Fruit fly (Drosophila melanogaster) whole organism, embryonic: ENCODE data around the gene WASp.

Experiments used
- Atf3 ChIP-seq: fragments of 200-800 bp; sonication (Bioruptor generic); optimal IDR thresholded peaks from 3 replicates; lab custom pipeline; 2016; ENCODE audit warnings: missing biosample characterization, missing genetic modification characterization
- Atf6 ChIP-seq: fragments of 200-800 bp; sonication (Bioruptor generic); IDR thresholded peaks from 2 replicates; pipeline ENCODE4 v1.3.6; 2022; ENCODE audit warnings: missing biosample characterization, missing genetic modification characterization
- Bgb ChIP-seq: fragments of 200-800 bp; sonication (Bioruptor generic); IDR thresholded peaks from 2 replicates; pipeline ENCODE4 v1.3.6; 2022; ENCODE audit warnings: missing biosample characterization, missing genetic modification characterization; ENCODE audit not compliant: partially characterized antibody
- CG11093 ChIP-seq: fragments of 200-800 bp; sonication (Bioruptor generic); IDR thresholded peaks from 3 replicates; pipeline ENCODE4 v1.3.6; 2022; ENCODE audit warnings: missing biosample characterization, missing genetic modification characterization
- CG13296 ChIP-seq: fragments of 200-800 bp; sonication (Bioruptor generic); optimal IDR thresholded peaks from 3 replicates; lab custom pipeline; 2018; ENCODE audit warnings: missing biosample characterization, mild to moderate bottlenecking, missing genetic modification characterization
- CG13775 ChIP-seq: fragments of 200-800 bp; sonication (Bioruptor generic); optimal IDR thresholded peaks from 3 replicates; lab custom pipeline; 2017; ENCODE audit warnings: missing biosample characterization, mild to moderate bottlenecking, missing genetic modification characterization
- CG15479 ChIP-seq: fragments of 200-800 bp; sonication (Bioruptor generic); optimal IDR thresholded peaks from 3 replicates; lab custom pipeline; 2019; ENCODE audit warnings: missing biosample characterization, mild to moderate bottlenecking, missing genetic modification characterization, moderate library complexity
- CG16863 ChIP-seq: fragments of 200-800 bp; sonication (Bioruptor generic); optimal IDR thresholded peaks from 3 replicates; lab custom pipeline; 2016; ENCODE audit warnings: missing biosample characterization, missing genetic modification characterization
- CG2712 ChIP-seq: fragments of 200-800 bp; optimal IDR thresholded peaks from 3 replicates; lab custom pipeline; 2019; ENCODE audit warnings: missing biosample characterization, mild to moderate bottlenecking, missing genetic modification characterization, moderate library complexity
- CG30403 ChIP-seq: fragments of 200-800 bp; sonication (Bioruptor generic); optimal IDR thresholded peaks from 3 replicates; lab custom pipeline; 2016; ENCODE audit warnings: missing biosample characterization, missing genetic modification characterization
- CG31365 ChIP-seq: fragments of 200-800 bp; sonication (Bioruptor generic); optimal IDR thresholded peaks from 2 replicates; lab custom pipeline; 2018; ENCODE audit warnings: missing biosample characterization, mild to moderate bottlenecking, missing genetic modification characterization
- CG33557 ChIP-seq: fragments of 200-800 bp; sonication (Bioruptor generic); optimal IDR thresholded peaks from 2 replicates; lab custom pipeline; 2019; ENCODE audit warnings: missing biosample characterization, mild to moderate bottlenecking, missing genetic modification characterization, moderate library complexity
- CG34376 ChIP-seq: fragments of 200-800 bp; sonication (Bioruptor generic); optimal IDR thresholded peaks from 2 replicates; lab custom pipeline; 2018; ENCODE audit warnings: missing biosample characterization, mild to moderate bottlenecking, missing genetic modification characterization
- CG3847 ChIP-seq: fragments of 200-800 bp; sonication (Bioruptor generic); IDR thresholded peaks from 2 replicates; pipeline ENCODE4 v1.3.6; 2022; ENCODE audit warnings: missing biosample characterization, missing genetic modification characterization
- CG4360 ChIP-seq: fragments of 200-800 bp; sonication (Bioruptor generic); IDR thresholded peaks from 2 replicates; pipeline ENCODE4 v1.3.6; 2022; ENCODE audit warnings: missing biosample characterization, missing genetic modification characterization
- CG5180 ChIP-seq: fragments of 200-800 bp; sonication (Bioruptor generic); optimal IDR thresholded peaks from 3 replicates; lab custom pipeline; 2017; ENCODE audit warnings: missing biosample characterization, missing genetic modification characterization, mild to moderate bottlenecking, moderate library complexity, missing genetic modification reagents
- CG6813 ChIP-seq: fragments of 200-800 bp; sonication (Bioruptor generic); optimal IDR thresholded peaks from 2 replicates; lab custom pipeline; 2017; ENCODE audit warnings: missing biosample characterization, missing genetic modification characterization, mild to moderate bottlenecking, moderate library complexity, missing genetic modification reagents
- CG7745 ChIP-seq: fragments of 200-800 bp; sonication (Bioruptor generic); optimal IDR thresholded peaks from 2 replicates; lab custom pipeline; 2018; ENCODE audit warnings: missing biosample characterization, mild to moderate bottlenecking, missing genetic modification characterization, moderate library complexity
- CG7839 ChIP-seq: fragments of 200-800 bp; sonication (Bioruptor generic); optimal IDR thresholded peaks from 3 replicates; lab custom pipeline; 2018; ENCODE audit warnings: missing biosample characterization, mild to moderate bottlenecking, missing genetic modification characterization, moderate library complexity
- Eip74EF ChIP-seq, 2 experiments: fragments of 200-800 bp in 1 of 2; fragments of >200 bp in 1 of 2; sonication (Bioruptor generic) in 1 of 2; optimal IDR thresholded peaks; 2 replicates each; lab custom pipeline; 2017 to 2019; ENCODE audit warnings: missing biosample characterization in 2 of 2, missing genetic modification characterization in 2 of 2, mild to moderate bottlenecking in 1 of 2, moderate library complexity in 1 of 2
- GATAe ChIP-seq: fragments of 200-800 bp; sonication (Bioruptor generic); conservative IDR thresholded peaks from 2 replicates; pipeline ENCODE4 v1.3.6; 2022; ENCODE audit warnings: missing biosample characterization, missing genetic modification characterization
- Hmr ChIP-seq: fragments of 200-800 bp; sonication (Bioruptor generic); optimal IDR thresholded peaks from 3 replicates; lab custom pipeline; 2017; ENCODE audit warnings: mild to moderate bottlenecking, missing biosample characterization, missing genetic modification reagents, missing genetic modification characterization
- MTF-1 ChIP-seq: fragments of 200-800 bp; sonication (Bioruptor generic); optimal IDR thresholded peaks from 2 replicates; lab custom pipeline; 2018; ENCODE audit warnings: missing biosample characterization, mild to moderate bottlenecking, missing genetic modification characterization, borderline replicate concordance
- NC2β ChIP-seq: fragments of 200-800 bp; sonication (Bioruptor generic); optimal IDR thresholded peaks from 2 replicates; lab custom pipeline; 2016; ENCODE audit warnings: missing biosample characterization, missing genetic modification characterization
- NK7.1 ChIP-seq: fragments of 200-800 bp; sonication (Bioruptor generic); optimal IDR thresholded peaks from 3 replicates; lab custom pipeline; 2016; ENCODE audit warnings: missing biosample characterization, missing genetic modification characterization
- Nf-YA ChIP-seq: fragments of 200-800 bp; sonication (Bioruptor generic); IDR thresholded peaks from 2 replicates; pipeline ENCODE4 v1.3.6; 2022; ENCODE audit warnings: missing biosample characterization, missing genetic modification characterization
- Rx ChIP-seq: fragments of 200-800 bp; sonication (Bioruptor generic); IDR thresholded peaks from 2 replicates; pipeline ENCODE4 v1.3.6; 2022; ENCODE audit warnings: missing biosample characterization, missing genetic modification characterization
- Six4 ChIP-seq: fragments of 200-800 bp; sonication (Bioruptor generic); optimal IDR thresholded peaks from 2 replicates; lab custom pipeline; 2016; ENCODE audit warnings: missing biosample characterization, missing genetic modification characterization
- Trl ChIP-seq, 3 experiments: fragments of >200 bp in 2 of 3; fragments of 200-800 bp in 1 of 3; sonication (Bioruptor generic) in 1 of 3; optimal IDR thresholded peaks; 2 replicates in 1 of 3; 3 replicates in 2 of 3; lab custom pipeline; 2016 to 2017; ENCODE audit warnings: missing biosample characterization in 1 of 3, missing genetic modification characterization in 1 of 3
- abd-A ChIP-seq: fragments of 200-800 bp; sonication (Bioruptor generic); optimal IDR thresholded peaks from 3 replicates; lab custom pipeline; 2019; ENCODE audit warnings: missing biosample characterization, mild to moderate bottlenecking, missing genetic modification characterization, moderate library complexity
- bigmax ChIP-seq: fragments of 200-800 bp; sonication (Bioruptor generic); optimal IDR thresholded peaks from 2 replicates; lab custom pipeline; 2018; ENCODE audit warnings: missing biosample characterization, mild to moderate bottlenecking, missing genetic modification characterization
- btn ChIP-seq: fragments of 200-800 bp; sonication (Bioruptor generic); optimal IDR thresholded peaks from 2 replicates; lab custom pipeline; 2016; ENCODE audit warnings: missing biosample characterization, missing genetic modification characterization
- dati ChIP-seq: fragments of 200-800 bp; sonication (Bioruptor generic); IDR thresholded peaks from 2 replicates; pipeline ENCODE4 v1.3.6; 2022; ENCODE audit warnings: missing biosample characterization, missing genetic modification characterization
- dmrt99B ChIP-seq: fragments of 200-800 bp; sonication (Bioruptor generic); optimal IDR thresholded peaks from 2 replicates; lab custom pipeline; 2018; ENCODE audit warnings: missing biosample characterization, mild to moderate bottlenecking, missing genetic modification characterization, moderate library complexity
- en ChIP-seq: fragments of 200-800 bp; sonication (Bioruptor generic); optimal IDR thresholded peaks from 2 replicates; lab custom pipeline; 2016; ENCODE audit warnings: missing biosample characterization, missing genetic modification characterization
- esg ChIP-seq: fragments of 200-800 bp; sonication (Bioruptor generic); conservative IDR thresholded peaks from 2 replicates; pipeline ENCODE4 v1.3.6; 2022; ENCODE audit warnings: missing biosample characterization, missing genetic modification characterization
- gcm ChIP-seq: fragments of 200-800 bp; sonication (Bioruptor generic); optimal IDR thresholded peaks from 2 replicates; lab custom pipeline; 2019; ENCODE audit warnings: missing biosample characterization, mild to moderate bottlenecking, missing genetic modification characterization, moderate library complexity
- grn ChIP-seq: fragments of 200-800 bp; sonication (Bioruptor generic); optimal IDR thresholded peaks from 3 replicates; lab custom pipeline; 2017; ENCODE audit warnings: missing biosample characterization, missing genetic modification characterization
- h ChIP-seq: fragments of >200 bp; optimal IDR thresholded peaks from 2 replicates; lab custom pipeline; 2017
- hth ChIP-seq: fragments of >200 bp; optimal IDR thresholded peaks from 2 replicates; lab custom pipeline; 2017; ENCODE audit warnings: inconsistent platforms
- knrl ChIP-seq: fragments of 200-800 bp; sonication (Bioruptor generic); IDR thresholded peaks from 3 replicates; pipeline ENCODE4 v1.3.6; 2022; ENCODE audit warnings: missing biosample characterization, missing genetic modification characterization; ENCODE audit not compliant: partially characterized antibody
- luna ChIP-seq: fragments of 200-800 bp; sonication (Bioruptor generic); optimal IDR thresholded peaks from 2 replicates; lab custom pipeline; 2016; ENCODE audit warnings: missing biosample characterization, missing genetic modification characterization
- nerfin-1 ChIP-seq: fragments of 200-800 bp; sonication (Bioruptor generic); optimal IDR thresholded peaks from 3 replicates; lab custom pipeline; 2019; ENCODE audit warnings: missing biosample characterization, mild to moderate bottlenecking, missing genetic modification characterization, moderate library complexity
- otp ChIP-seq: fragments of 200-800 bp; sonication (Bioruptor generic); IDR thresholded peaks from 3 replicates; pipeline ENCODE4, ENCODE4 v1.3.6; 2022; ENCODE audit warnings: missing biosample characterization, missing genetic modification characterization
- schlank ChIP-seq: fragments of 200-800 bp; sonication (Bioruptor generic); optimal IDR thresholded peaks from 2 replicates; lab custom pipeline; 2018; ENCODE audit warnings: missing biosample characterization, mild to moderate bottlenecking, missing genetic modification characterization
- sens ChIP-seq: fragments of 200-800 bp; sonication (Bioruptor generic); peaks from one replicate; lab custom pipeline; 2016; ENCODE audit warnings: missing biosample characterization, missing genetic modification characterization
- stc ChIP-seq: fragments of 200-800 bp; sonication (Bioruptor generic); IDR thresholded peaks from 2 replicates; pipeline ENCODE4 v1.3.6; 2022; ENCODE audit warnings: missing biosample characterization, missing genetic modification characterization
- stwl ChIP-seq: fragments of 200-800 bp; sonication (Bioruptor generic); optimal IDR thresholded peaks from 3 replicates; lab custom pipeline; 2018; ENCODE audit warnings: missing biosample characterization, mild to moderate bottlenecking, missing genetic modification characterization, moderate library complexity
- trh ChIP-seq: fragments of 200-800 bp; sonication (Bioruptor generic); optimal IDR thresholded peaks from 2 replicates; lab custom pipeline; 2016; ENCODE audit warnings: missing biosample characterization, missing genetic modification characterization

The WASp gene

DNA sequence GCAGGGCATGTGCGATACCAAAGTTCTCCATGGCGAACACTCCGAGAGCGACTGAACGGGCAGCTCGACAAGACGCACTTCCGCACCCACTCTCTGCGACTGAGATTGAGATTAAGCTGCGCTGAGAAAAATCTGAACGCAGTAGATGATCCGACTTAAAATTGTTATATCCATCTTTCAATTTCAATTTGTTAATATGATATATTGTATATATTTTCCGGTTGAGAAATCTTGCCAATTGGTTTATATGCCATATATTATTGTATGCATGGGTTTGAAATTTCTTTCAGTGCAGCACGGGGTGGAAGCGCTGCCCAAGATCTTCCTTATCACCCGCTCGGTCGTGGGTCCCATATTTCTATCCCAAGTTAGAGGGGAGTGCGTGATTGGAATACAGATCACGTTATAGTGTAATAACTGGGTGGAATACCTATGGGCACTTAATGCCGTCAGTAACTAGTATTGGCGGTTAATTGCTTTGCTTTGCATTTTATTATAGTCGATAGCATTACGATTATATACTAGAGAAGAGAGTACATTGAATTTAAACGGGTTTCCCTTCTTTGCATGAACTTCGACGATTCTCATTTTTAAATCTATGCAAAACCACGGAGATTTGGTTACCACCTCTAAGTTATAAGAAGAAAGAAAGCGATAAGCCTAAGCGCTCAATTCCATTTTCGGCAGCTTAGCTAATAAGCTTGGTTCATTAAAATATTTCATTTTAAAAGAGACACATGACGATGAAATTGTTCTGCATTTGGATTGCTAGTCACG, 48.4 kb upstream of the WASp start, which contains the start of the genes Nepl19 and Nepl20 (continued):
- TF ChIP-seq CG11093 (peak; percentile 77; the same call in 2 of the 3 replicates), trh (GFP tag; lab: Kevin White, UChicago) (peak; percentile 22), CG7839 (peak; percentile 88), schlank (peak; percentile 66), Eip74EF (GFP tag; optimal IDR thresholded peaks at IDR 0.05; lab: Kevin White, UChicago) (peak in 1 of 2 experiments; percentile 84), nerfin-1 (tag; lab: Kevin White, UChicago) (peak; percentile 60), CG4360 (GFP tag; lab: Robert Waterston, UW) (peak; percentile 34; the same call in 1 of the 2 replicates), btn (GFP tag; lab: Kevin White, UChicago) (no peak), abd-A (tag; lab: Kevin White, UChicago) (no peak), CG3847 (peak; percentile 74), CG30403 (GFP tag; lab: Kevin White, UChicago) (peak; percentile 81), CG15479 (GFP tag; lab: Kevin White, UChicago) (no peak), CG13296 (GFP tag; lab: Kevin White, UChicago) (peak; percentile 74), dmrt99B (tag; lab: Kevin White, UChicago) (peak; percentile 80), Atf3 (GFP tag; lab: Kevin White, UChicago) (no peak), luna (GFP tag; lab: Kevin White, UChicago) (no peak), CG31365 (tag; lab: Kevin White, UChicago) (peak; percentile 53), CG16863 (GFP tag; lab: Kevin White, UChicago) (peak; percentile 36), NC2β (GFP tag; lab: Kevin White, UChicago) (peak; percentile 23), Six4 (GFP tag; lab: Kevin White, UChicago) (peak; percentile 50), CG7745 (no peak), CG5180 (peak; percentile 54), CG34376 (GFP tag; lab: Kevin White, UChicago) (peak; percentile 65), otp (GFP tag; lab: Robert Waterston, UW) (peak; percentile 77), esg (peak; percentile 68), knrl (GFP tag; lab: Robert Waterston, UW) (no peak), dati (GFP tag; lab: Robert Waterston, UW) (0 out of 2 replicates have a peak, but pooled peaks have one; percentile 47), en (no peak), Nf-YA (peak; percentile 67), Bgb (GFP tag; lab: Robert Waterston, UW) (no peak), hth (lab: Kevin White, UChicago) (no peak), bigmax (no peak), CG6813 (peak; percentile 72), NK7.1 (no peak), CG13775 (GFP tag; lab: Kevin White, UChicago) (peak; percentile 69), Hmr (GFP tag; lab: Kevin White, UChicago) (peak; percentile 85), sens (GFP tag; lab: Kevin White, UChicago) (peak; percentile 93), GATAe (GFP tag; lab: Robert Waterston, UW) (peak; percentile 30; the same call in 1 of the 2 replicates), stc (GFP tag; lab: Robert Waterston, UW) (peak; percentile 67; the same call in 1 of the 2 replicates), Atf6 (GFP tag; lab: Robert Waterston, UW) (peak; percentile 78), CG2712 (tag; lab: Kevin White, UChicago) (peak; percentile 87), grn (GFP tag; lab: Kevin White, UChicago) (peak; percentile 23), gcm (GFP tag; lab: Kevin White, UChicago) (peak; percentile 70), MTF-1 (GFP tag; lab: Kevin White, UChicago) (peak; percentile 53), Trl (optimal IDR thresholded peaks at IDR 0.05; lab: Kevin White, UChicago) (no peak), Trl (GFP tag; optimal IDR thresholded peaks at IDR 0.05; lab: Kevin White, UChicago) (peak; percentile 36), stwl (tag; lab: Kevin White, UChicago) (no peak), CG33557 (peak; percentile 23), Rx (GFP tag; lab: Robert Waterston, UW) (peak; percentile 64), h (no peak)
